Worm (Caenorhabditis elegans): ENCODE measurements around the gene csc-1.

ce11 chrII:13627001-13627400 lies 30.2 kb downstream of the csc-1 start, which contains the start of gene gst-19:
- TF ChIP-seq him-1 (tag; optimal IDR thresholded peaks at IDR 0.05) (no peak), dao-5 (tag; optimal IDR thresholded peaks at IDR 0.05) (no peak)
